Worm (Caenorhabditis elegans): Measurements from ENCODE around the gene R07B7.8.

Gene R07B7.8

DNA sequence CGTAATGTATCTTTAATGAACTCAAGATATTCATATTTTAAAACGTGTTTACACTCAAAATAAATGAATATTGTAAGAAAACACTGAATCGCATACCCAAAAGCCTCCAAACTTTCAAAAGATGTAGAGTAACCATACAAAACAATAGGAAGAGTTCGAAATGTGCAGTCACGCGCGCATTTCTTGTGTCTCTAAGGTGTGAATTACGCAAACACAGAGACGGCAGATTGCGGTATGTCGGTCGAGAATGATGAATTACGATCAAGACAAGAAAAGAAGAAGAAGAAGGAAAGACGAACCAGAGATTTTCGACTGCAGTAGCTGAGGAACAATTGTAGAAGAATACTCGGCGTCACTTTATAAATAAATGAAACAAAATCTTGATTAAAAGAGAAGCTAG, 27.3 kb upstream of the R07B7.8 start, which contains the start of gene lhpp-1 (continued):
- TF ChIP-seq ceh-88 (GFP tag; IDR thresholded peaks at IDR 0.05), result no peak
- peak in 1 of 2 experiments; percentile 20 for TF ChIP-seq lsy-2 (tag; optimal IDR thresholded peaks at IDR 0.05)
- TF ChIP-seq aly-2 (tag; optimal IDR thresholded peaks at IDR 0.05), result no peak
- no peak for TF ChIP-seq irx-1 (tag; optimal IDR thresholded peaks at IDR 0.05)
- TF ChIP-seq swsn-7 (tag; optimal IDR thresholded peaks at IDR 0.05), result no peak
- peak; percentile 2 for TF ChIP-seq skn-1 (tag; optimal IDR thresholded peaks at IDR 0.05)
- TF ChIP-seq mep-1 (tag; optimal IDR thresholded peaks at IDR 0.05), result no peak
- no peak for TF ChIP-seq tlp-1 (tag; optimal IDR thresholded peaks at IDR 0.05)
- TF ChIP-seq nhr-71 (tag; optimal IDR thresholded peaks at IDR 0.05), result no peak
- TF ChIP-seq blmp-1 (tag; optimal IDR thresholded peaks at IDR 0.05), result peak; percentile 68
- TF ChIP-seq unc-98 (GFP tag; IDR thresholded peaks at IDR 0.05), result no peak
- TF ChIP-seq ztf-4 (tag; optimal IDR thresholded peaks at IDR 0.05), result no peak
- TF ChIP-seq rnt-1 (tag; optimal IDR thresholded peaks at IDR 0.05), result peak; percentile 19
- no peak for TF ChIP-seq ces-1 (GFP tag; optimal IDR thresholded peaks at IDR 0.05)
- TF ChIP-seq sup-37 (GFP tag; optimal IDR thresholded peaks at IDR 0.05), result no peak
- no peak for TF ChIP-seq unc-86 (tag; optimal IDR thresholded peaks at IDR 0.05)
- TF ChIP-seq efl-3 (GFP tag; optimal IDR thresholded peaks at IDR 0.05), result no peak
- peak; percentile 80 for TF ChIP-seq nhr-85 (tag)
- no peak for TF ChIP-seq hlh-17 (GFP tag; optimal IDR thresholded peaks at IDR 0.05; ENCODE audit: borderline replicate concordance)

DNA sequence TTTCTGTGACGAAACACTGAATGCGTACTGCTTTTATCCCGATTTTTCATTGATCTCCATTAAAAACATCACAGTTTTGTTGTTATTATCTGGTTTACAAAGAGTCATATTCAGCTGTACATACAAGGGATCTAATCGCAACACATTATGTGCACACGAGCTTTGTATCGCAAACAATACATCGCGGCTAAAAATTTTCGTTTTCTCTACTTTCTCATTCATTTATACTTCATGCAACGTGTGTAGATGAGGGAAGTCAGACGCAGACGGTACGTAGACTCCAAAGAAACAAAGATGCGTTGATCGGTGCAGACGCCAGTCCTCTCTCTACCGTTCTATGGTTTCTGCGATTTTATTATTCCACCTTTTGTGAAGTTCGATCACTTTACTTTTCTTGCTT, 22.7 kb upstream of the R07B7.8 start, which contains the start of gene nhr-136:
nhr-136 (plus strand) TSS at position 301 of the 400 bp plus-strand sequence.
- TF ChIP-seq efl-1 (optimal IDR thresholded peaks at IDR 0.05) (no peak), efl-1 (GFP tag; optimal IDR thresholded peaks at IDR 0.05 in 1 of 2) (peak in 1 of 2 experiments; percentile 53), ceh-82 (tag; optimal IDR thresholded peaks at IDR 0.05) (peak in 1 of 3 experiments; percentile 18), ces-1 (GFP tag; optimal IDR thresholded peaks at IDR 0.05) (no peak), fkh-4 (tag; optimal IDR thresholded peaks at IDR 0.05; ENCODE audit: borderline replicate concordance) (no peak), efl-3 (GFP tag; optimal IDR thresholded peaks at IDR 0.05) (no peak), ztf-11 (tag; optimal IDR thresholded peaks at IDR 0.05) (no peak), fkh-8 (tag; optimal IDR thresholded peaks at IDR 0.05) (no peak), pqm-1 (tag; optimal IDR thresholded peaks at IDR 0.05) (no peak), lin-35 (GFP tag; optimal IDR thresholded peaks at IDR 0.05) (peak in 1 of 2 experiments; percentile 47), lin-15B (tag; optimal IDR thresholded peaks at IDR 0.05) (no peak), ets-5 (GFP tag; IDR thresholded peaks at IDR 0.05) (no peak), elt-3 (tag; optimal IDR thresholded peaks at IDR 0.05) (no peak), C04F5.9 (tag; optimal IDR thresholded peaks at IDR 0.05) (no peak), unc-30 (tag; optimal IDR thresholded peaks at IDR 0.05) (no peak), jun-1 (tag; optimal IDR thresholded peaks at IDR 0.05) (no peak), ama-1 (optimal IDR thresholded peaks at IDR 0.05) (no peak), nhr-85 (tag) (no peak), mef-2 (tag; optimal IDR thresholded peaks at IDR 0.05) (no peak), sox-4 (tag; optimal IDR thresholded peaks at IDR 0.05) (no peak), C34B4.2 (tag; optimal IDR thresholded peaks at IDR 0.05) (no peak), unc-130 (tag; optimal IDR thresholded peaks at IDR 0.05) (no peak), elt-2 (tag; optimal IDR thresholded peaks at IDR 0.05) (no peak), blmp-1 (tag; optimal IDR thresholded peaks at IDR 0.05) (peak; percentile 75), nhr-47 (tag; optimal IDR thresholded peaks at IDR 0.05) (no peak), lsy-2 (tag; optimal IDR thresholded peaks at IDR 0.05) (peak in 1 of 2 experiments; percentile 5), nhr-20 (tag; optimal IDR thresholded peaks at IDR 0.05) (peak; percentile 21), swsn-7 (tag; optimal IDR thresholded peaks at IDR 0.05) (no peak), dsc-1 (tag; optimal IDR thresholded peaks at IDR 0.05) (no peak), isw-1 (GFP tag; IDR thresholded peaks at IDR 0.05) (no peak), nhr-11 (tag; optimal IDR thresholded peaks at IDR 0.05) (no peak), pag-3 (tag; optimal IDR thresholded peaks at IDR 0.05; ENCODE audit: borderline replicate concordance, insufficient read depth) (no peak), grh-1 (GFP tag; IDR thresholded peaks at IDR 0.05) (no peak), pax-3 (tag; optimal IDR thresholded peaks at IDR 0.05) (no peak), unc-62 (GFP tag; optimal IDR thresholded peaks at IDR 0.05) (no peak), lin-14 (GFP tag; optimal IDR thresholded peaks at IDR 0.05) (peak; percentile 34), ztf-4 (tag; optimal IDR thresholded peaks at IDR 0.05) (no peak), C16A3.4 (tag; optimal IDR thresholded peaks at IDR 0.05) (no peak), nhr-28 (tag; optimal IDR thresholded peaks at IDR 0.05) (no peak), fkh-10 (GFP tag; optimal IDR thresholded peaks at IDR 0.05) (no peak), egl-13 (tag; optimal IDR thresholded peaks at IDR 0.05) (no peak)
